Worm (Caenorhabditis elegans) whole organism, L2 larva: ENCODE data around the gene T28A11.4.

Source experiments
- Y55F3AM.14 ChIP-seq: fragments of 200-800 bp; sonication (Bioruptor generic); optimal IDR thresholded peaks from 2 replicates; lab custom pipeline; 2018; ENCODE audit warnings: mild to moderate bottlenecking, missing genetic modification characterization, missing compliant biosample characterization
- ZK546.5 ChIP-seq: sonication (generic microtip); optimal IDR thresholded peaks from 2 replicates; lab custom pipeline; 2017; ENCODE audit warnings: missing biosample characterization, missing genetic modification characterization
- ceh-82 ChIP-seq: fragments of 150-350 bp; optimal IDR thresholded peaks from 2 replicates; lab custom pipeline; 2014; ENCODE audit warnings: missing biosample characterization, missing genetic modification characterization
- nhr-12 ChIP-seq: fragments of 150-350 bp; optimal IDR thresholded peaks from 2 replicates; lab custom pipeline; 2014; ENCODE audit warnings: missing biosample characterization, missing genetic modification characterization
- nhr-23 ChIP-seq: fragments of 150-350 bp; optimal IDR thresholded peaks from 2 replicates; lab custom pipeline; 2014; ENCODE audit warnings: missing biosample characterization, missing genetic modification reagents, missing genetic modification characterization
- nhr-237 ChIP-seq: fragments of 150-350 bp; optimal IDR thresholded peaks from 2 replicates; lab custom pipeline; 2014; ENCODE audit warnings: missing biosample characterization, missing genetic modification characterization
- peb-1 ChIP-seq: fragments of 150-350 bp; optimal IDR thresholded peaks from 2 replicates; lab custom pipeline; 2014; ENCODE audit warnings: missing biosample characterization, missing genetic modification characterization
- ztf-4 ChIP-seq: fragments of 150-350 bp; optimal IDR thresholded peaks from 2 replicates; lab custom pipeline; 2014; ENCODE audit warnings: missing biosample characterization, missing genetic modification characterization

DNA sequence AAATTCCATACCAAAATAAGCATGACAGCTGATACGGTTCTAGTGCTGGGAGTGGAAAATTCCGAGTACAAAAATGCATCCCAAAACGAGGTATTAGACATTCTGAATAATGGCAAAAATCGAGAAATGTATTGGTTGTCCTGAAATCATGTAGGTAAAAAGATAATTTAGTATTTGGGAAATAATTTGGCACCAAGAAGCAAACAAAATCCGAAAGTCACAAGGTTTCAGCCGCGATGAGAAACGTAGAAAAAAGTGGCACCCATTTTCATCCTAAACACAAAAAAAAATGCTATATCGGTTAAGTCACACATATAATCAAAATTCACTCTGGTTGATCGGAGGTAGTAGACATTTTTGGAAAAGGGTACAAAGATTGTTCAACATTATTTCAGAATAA lies 23.9 kb downstream of the T28A11.4 start, which contains the start of gene srx-122:
- TF ChIP-seq ZK546.5 (tag; lab: Kevin White, UChicago): no peak
- TF ChIP-seq ceh-82 (tag; lab: Kevin White, UChicago): no peak
- no peak for TF ChIP-seq Y55F3AM.14 (GFP tag; lab: Kevin White, UChicago)
- no peak for TF ChIP-seq peb-1 (tag; lab: Kevin White, UChicago)
- no peak for TF ChIP-seq ztf-4 (tag; lab: Kevin White, UChicago)
- no peak for TF ChIP-seq nhr-12 (tag; lab: Kevin White, UChicago)
- TF ChIP-seq nhr-237: no peak
- TF ChIP-seq nhr-23 (tag; lab: Kevin White, UChicago): no peak
